Fruit fly (Drosophila melanogaster) whole organism, wandering third instar larva: ENCODE data around the gene CG11927.

Experiments used
- Abd-B ChIP-seq: fragments of >200 bp; optimal IDR thresholded peaks from 2 replicates; lab custom pipeline; 2017; ENCODE audit warnings: missing biosample characterization, missing genetic modification characterization
- CG32264 ChIP-seq: fragments of 200-800 bp; sonication (Bioruptor generic); optimal IDR thresholded peaks from 2 replicates; lab custom pipeline; 2016; ENCODE audit warnings: missing biosample characterization, missing genetic modification characterization
- CG9705 ChIP-seq: fragments of 200-800 bp; sonication (Bioruptor generic); optimal IDR thresholded peaks from 2 replicates; lab custom pipeline; 2018; ENCODE audit warnings: missing biosample characterization, mild to moderate bottlenecking, missing genetic modification characterization
- CrebA ChIP-seq: fragments of 200-800 bp; sonication (Bioruptor generic); optimal IDR thresholded peaks from 2 replicates; lab custom pipeline; 2016; ENCODE audit warnings: missing biosample characterization, mild to moderate bottlenecking, missing genetic modification characterization, borderline replicate concordance
- Dfd ChIP-seq: fragments of >200 bp; optimal IDR thresholded peaks from 2 replicates; lab custom pipeline; 2017; ENCODE audit warnings: missing biosample characterization, missing genetic modification characterization
- Dif ChIP-seq: fragments of 200-275, 200-300 bp; sonication (Bioruptor generic); optimal IDR thresholded peaks from 2 replicates; lab custom pipeline; 2018; ENCODE audit warnings: missing biosample characterization, missing genetic modification characterization; ENCODE audit not compliant: partially characterized antibody
- GATAd ChIP-seq: sonication (Bioruptor generic); optimal IDR thresholded peaks from 2 replicates; lab custom pipeline; 2016; ENCODE audit warnings: missing biosample characterization, missing genetic modification characterization
- HLH106 ChIP-seq: fragments of 200-800 bp; optimal IDR thresholded peaks from 3 replicates; lab custom pipeline; 2019; ENCODE audit warnings: missing biosample characterization, mild to moderate bottlenecking, missing genetic modification characterization, moderate library complexity
- Hnf4 ChIP-seq: fragments of 200-800 bp; sonication (Bioruptor generic); optimal IDR thresholded peaks from 2 replicates; lab custom pipeline; 2016; ENCODE audit warnings: missing biosample characterization, mild to moderate bottlenecking, missing genetic modification characterization
- Hr78 ChIP-seq: fragments of >200 bp; optimal IDR thresholded peaks from 2 replicates; lab custom pipeline; 2017; ENCODE audit warnings: missing biosample characterization, missing genetic modification characterization
- Hr83 ChIP-seq: fragments of 200-300 bp; sonication (Bioruptor generic); optimal IDR thresholded peaks from 2 replicates; lab custom pipeline; 2016; ENCODE audit warnings: missing biosample characterization, mild to moderate bottlenecking, missing genetic modification characterization, moderate library complexity; ENCODE audit not compliant: poor library complexity, severe bottlenecking
- Jra ChIP-seq: sonication (Bioruptor generic); optimal IDR thresholded peaks from 2 replicates; lab custom pipeline; 2016; ENCODE audit warnings: missing biosample characterization, missing genetic modification characterization
- Mio ChIP-seq: sonication (Bioruptor generic); optimal IDR thresholded peaks from 2 replicates; lab custom pipeline; 2016; ENCODE audit warnings: missing biosample characterization, missing genetic modification characterization
- Myc ChIP-seq: fragments of >200 bp; optimal IDR thresholded peaks from 2 replicates; lab custom pipeline; 2017
- N ChIP-seq: fragments of >200 bp; optimal IDR thresholded peaks from 2 replicates; lab custom pipeline; 2018; ENCODE audit warnings: missing biosample characterization, missing external identifiers, missing genetic modification characterization
- OdsH ChIP-seq: fragments of 200-800 bp; sonication (Bioruptor generic); optimal IDR thresholded peaks from 2 replicates; lab custom pipeline; 2016; ENCODE audit warnings: missing biosample characterization, mild to moderate bottlenecking, missing genetic modification characterization
- Rel ChIP-seq, 2 experiments: fragments of 200-800 bp; sonication (Bioruptor generic) in 1 of 2; optimal IDR thresholded peaks; 2 replicates in 1 of 2; 3 replicates in 1 of 2; lab custom pipeline; 2016 to 2019; ENCODE audit warnings: mild to moderate bottlenecking in 2 of 2, missing biosample characterization in 2 of 2, missing genetic modification characterization in 2 of 2, moderate library complexity in 1 of 2
- Sp1 ChIP-seq: fragments of 200-800 bp; sonication (Bioruptor generic); optimal IDR thresholded peaks from 3 replicates; lab custom pipeline; 2019; ENCODE audit warnings: missing biosample characterization, mild to moderate bottlenecking, missing genetic modification characterization, moderate library complexity
- Vsx2 ChIP-seq: fragments of 200-300, 225-300 bp; sonication (Bioruptor generic); optimal IDR thresholded peaks from 2 replicates; lab custom pipeline; 2018; ENCODE audit warnings: missing biosample characterization, missing genetic modification characterization; ENCODE audit not compliant: partially characterized antibody
- br ChIP-seq: fragments of 200-800 bp; sonication (Bioruptor generic); optimal IDR thresholded peaks from 2 replicates; lab custom pipeline; 2016; ENCODE audit warnings: missing biosample characterization, missing genetic modification characterization
- brk ChIP-seq: fragments of 200-800 bp; sonication (Bioruptor generic); optimal IDR thresholded peaks from 2 replicates; lab custom pipeline; 2016; ENCODE audit warnings: missing biosample characterization, mild to moderate bottlenecking, missing genetic modification characterization
- dl ChIP-seq, 2 experiments: fragments of 175-275, 200-275 bp in 1 of 2; fragments of 200-275 bp in 1 of 2; sonication (Bioruptor generic); optimal IDR thresholded peaks; lab custom pipeline; 2018; ENCODE audit warnings: mild to moderate bottlenecking in 2 of 2, missing biosample characterization in 2 of 2, missing genetic modification characterization in 2 of 2, moderate library complexity in 2 of 2; ENCODE audit not compliant: partially characterized antibody in 2 of 2, insufficient read depth in 1 of 2
- dmrt93B ChIP-seq: fragments of 200-800 bp; sonication (Bioruptor generic); optimal IDR thresholded peaks from 2 replicates; lab custom pipeline; 2018; ENCODE audit warnings: missing biosample characterization, mild to moderate bottlenecking, missing genetic modification characterization
- dsf ChIP-seq: sonication (Bioruptor generic); optimal IDR thresholded peaks from 2 replicates; lab custom pipeline; 2016; ENCODE audit warnings: missing biosample characterization, missing genetic modification characterization, borderline replicate concordance
- ey ChIP-seq: fragments of 200-800 bp; sonication (Bioruptor generic); optimal IDR thresholded peaks from 2 replicates; lab custom pipeline; 2016; ENCODE audit warnings: missing biosample characterization, missing genetic modification characterization
- foxo ChIP-seq, 2 experiments: fragments of 200-800 bp; sonication (Bioruptor generic); optimal IDR thresholded peaks; 2 replicates in 1 of 2; 3 replicates in 1 of 2; lab custom pipeline; 2016 to 2017; ENCODE audit warnings: missing biosample characterization in 2 of 2, missing genetic modification characterization in 2 of 2
- fru ChIP-seq: fragments of 200-800 bp; sonication (Bioruptor generic); optimal IDR thresholded peaks from 3 replicates; lab custom pipeline; 2016; ENCODE audit warnings: missing biosample characterization, mild to moderate bottlenecking, missing genetic modification characterization
- h ChIP-seq: fragments of 200-800 bp; sonication (Bioruptor generic); optimal IDR thresholded peaks from 3 replicates; lab custom pipeline; 2016; ENCODE audit warnings: missing biosample characterization, mild to moderate bottlenecking, missing genetic modification characterization
- jim ChIP-seq: fragments of 175-275, 200-325 bp; sonication (Bioruptor generic); optimal IDR thresholded peaks from 2 replicates; lab custom pipeline; 2016; ENCODE audit warnings: missing biosample characterization, mild to moderate bottlenecking, missing genetic modification characterization
- lola ChIP-seq: fragments of >200 bp; optimal IDR thresholded peaks from 2 replicates; lab custom pipeline; 2017; ENCODE audit warnings: missing biosample characterization, missing genetic modification characterization
- pan ChIP-seq: fragments of >200 bp; optimal IDR thresholded peaks from 2 replicates; lab custom pipeline; 2017
- psq ChIP-seq: fragments of 200-800 bp; sonication (Bioruptor generic); optimal IDR thresholded peaks from 3 replicates; lab custom pipeline; 2017; ENCODE audit warnings: missing biosample characterization, mild to moderate bottlenecking, missing genetic modification characterization, moderate library complexity
- rgr ChIP-seq: fragments of 200-800 bp; sonication (Bioruptor generic); optimal IDR thresholded peaks from 3 replicates; lab custom pipeline; 2016; ENCODE audit warnings: missing biosample characterization, mild to moderate bottlenecking, missing genetic modification characterization
- sage ChIP-seq: fragments of 200-800 bp; sonication (Bioruptor generic); optimal IDR thresholded peaks from 2 replicates; lab custom pipeline; 2016; ENCODE audit warnings: missing biosample characterization, mild to moderate bottlenecking, missing genetic modification characterization
- sv ChIP-seq: fragments of 200-800 bp; sonication (Bioruptor generic); optimal IDR thresholded peaks from 3 replicates; lab custom pipeline; 2016; ENCODE audit warnings: missing biosample characterization, missing genetic modification characterization
- tai ChIP-seq: sonication (Bioruptor generic); optimal IDR thresholded peaks from 2 replicates; lab custom pipeline; 2016; ENCODE audit warnings: missing biosample characterization, missing genetic modification characterization
- usp ChIP-seq: fragments of >200 bp; optimal IDR thresholded peaks from 2 replicates; lab custom pipeline; 2017; ENCODE audit warnings: missing biosample characterization, missing genetic modification characterization
- woc ChIP-seq: sonication (Bioruptor generic); optimal IDR thresholded peaks from 2 replicates; lab custom pipeline; 2016; ENCODE audit warnings: missing biosample characterization, mild to moderate bottlenecking, missing genetic modification characterization

The CG11927 gene

dm6 chr2L:4810697-4811490, 36.7 kb upstream of the CG11927 start:
- TF ChIP-seq sv (peak; percentile 51), CG9705 (GFP tag; lab: Kevin White, UChicago) (peak; percentile 60), CrebA (GFP tag; lab: Kevin White, UChicago) (no peak), jim (GFP tag; lab: Kevin White, UChicago) (no peak), Mio (GFP tag; lab: Kevin White, UChicago) (no peak), Myc (no peak), lola (GFP tag; lab: Kevin White, UChicago) (no peak), Rel (GFP tag; optimal IDR thresholded peaks at IDR 0.05; lab: Kevin White, UChicago) (no peak), Rel (tag; optimal IDR thresholded peaks at IDR 0.05; lab: Kevin White, UChicago) (no peak), usp (GFP tag; lab: Kevin White, UChicago) (no peak), N (GFP tag; lab: Kevin White, UChicago) (no peak), sage (no peak), Hr78 (GFP tag; lab: Kevin White, UChicago) (no peak), psq (GFP tag; lab: Kevin White, UChicago) (peak; percentile 69), h (peak; percentile 58), Hr83 (GFP tag; lab: Kevin White, UChicago) (no peak), HLH106 (peak; percentile 75), Dif (no peak), foxo (GFP tag; optimal IDR thresholded peaks at IDR 0.05; lab: Kevin White, UChicago) (peak in 1 of 2 experiments; percentile 70), ey (GFP tag; lab: Kevin White, UChicago) (peak; percentile 60), tai (GFP tag; lab: Kevin White, UChicago) (peak; percentile 31), fru (GFP tag; lab: Kevin White, UChicago) (peak; percentile 62), OdsH (GFP tag; lab: Kevin White, UChicago) (peak; percentile 68), Dfd (no peak), dmrt93B (peak; percentile 64), dl (GFP tag; optimal IDR thresholded peaks at IDR 0.05; lab: Kevin White, UChicago; ENCODE audit: insufficient read depth in 1 of 2, partially characterized antibody in 2 of 2) (no peak), dsf (GFP tag; lab: Kevin White, UChicago) (peak; percentile 5), woc (peak; percentile 93), CG32264 (GFP tag; lab: Kevin White, UChicago) (no peak), brk (peak; percentile 20), Hnf4 (GFP tag; lab: Kevin White, UChicago) (peak; percentile 49), pan (lab: Kevin White, UChicago) (no peak), GATAd (GFP tag; lab: Kevin White, UChicago) (no peak), br (GFP tag; lab: Kevin White, UChicago) (peak; percentile 45), Jra (no peak), Vsx2 (no peak), rgr (GFP tag; lab: Kevin White, UChicago) (peak; percentile 57), Abd-B (GFP tag; lab: Kevin White, UChicago) (no peak), Sp1 (GFP tag; lab: Kevin White, UChicago) (peak; percentile 82)

- TF ChIP-seq Hr83 (GFP tag; lab: Kevin White, UChicago) (peak; percentile 24), dl (GFP tag; optimal IDR thresholded peaks at IDR 0.05; lab: Kevin White, UChicago; ENCODE audit: insufficient read depth in 1 of 2, partially characterized antibody in 2 of 2) (peak; percentile 40 to 70), Dif (peak; percentile 94), fru (GFP tag; lab: Kevin White, UChicago) (peak; percentile 92), lola (GFP tag; lab: Kevin White, UChicago) (no peak), Jra (peak; percentile 57), N (GFP tag; lab: Kevin White, UChicago) (peak; percentile 98), Hr78 (GFP tag; lab: Kevin White, UChicago) (peak; percentile 45), OdsH (GFP tag; lab: Kevin White, UChicago) (peak; percentile 8), dmrt93B (no peak), Rel (GFP tag; optimal IDR thresholded peaks at IDR 0.05; lab: Kevin White, UChicago) (peak; percentile 97), Rel (tag; optimal IDR thresholded peaks at IDR 0.05; lab: Kevin White, UChicago) (peak; percentile 77), CrebA (GFP tag; lab: Kevin White, UChicago) (peak; percentile 95), rgr (GFP tag; lab: Kevin White, UChicago) (no peak), brk (peak; percentile 47), CG32264 (GFP tag; lab: Kevin White, UChicago) (no peak), foxo (GFP tag; optimal IDR thresholded peaks at IDR 0.05; lab: Kevin White, UChicago) (peak in 1 of 2 experiments; percentile 75), Mio (GFP tag; lab: Kevin White, UChicago) (no peak), Vsx2 (peak; percentile 76), Dfd (no peak), Abd-B (GFP tag; lab: Kevin White, UChicago) (peak; percentile 75), jim (GFP tag; lab: Kevin White, UChicago) (no peak), HLH106 (peak; percentile 14), Hnf4 (GFP tag; lab: Kevin White, UChicago) (peak; percentile 21)
- TF ChIP-seq, all 38 proteins: peak for 16
Measured at dm6 chr2L:4811491-4812058, 36.0 kb upstream of the CG11927 start.
